Fruit fly (Drosophila melanogaster) whole organism, wandering third instar larva: ENCODE results near the gene Brf.

Experiments used
- Abd-B ChIP-seq: fragments of >200 bp; optimal IDR thresholded peaks from 2 replicates; lab custom pipeline; 2017; ENCODE audit warnings: missing biosample characterization, missing genetic modification characterization
- CG32264 ChIP-seq: fragments of 200-800 bp; sonication (Bioruptor generic); optimal IDR thresholded peaks from 2 replicates; lab custom pipeline; 2016; ENCODE audit warnings: missing biosample characterization, missing genetic modification characterization
- CG9705 ChIP-seq: fragments of 200-800 bp; sonication (Bioruptor generic); optimal IDR thresholded peaks from 2 replicates; lab custom pipeline; 2018; ENCODE audit warnings: missing biosample characterization, mild to moderate bottlenecking, missing genetic modification characterization
- CrebA ChIP-seq: fragments of 200-800 bp; sonication (Bioruptor generic); optimal IDR thresholded peaks from 2 replicates; lab custom pipeline; 2016; ENCODE audit warnings: missing biosample characterization, mild to moderate bottlenecking, missing genetic modification characterization, borderline replicate concordance
- Dfd ChIP-seq: fragments of >200 bp; optimal IDR thresholded peaks from 2 replicates; lab custom pipeline; 2017; ENCODE audit warnings: missing biosample characterization, missing genetic modification characterization
- Dif ChIP-seq: fragments of 200-275, 200-300 bp; sonication (Bioruptor generic); optimal IDR thresholded peaks from 2 replicates; lab custom pipeline; 2018; ENCODE audit warnings: missing biosample characterization, missing genetic modification characterization; ENCODE audit not compliant: partially characterized antibody
- GATAd ChIP-seq: sonication (Bioruptor generic); optimal IDR thresholded peaks from 2 replicates; lab custom pipeline; 2016; ENCODE audit warnings: missing biosample characterization, missing genetic modification characterization
- HLH106 ChIP-seq: fragments of 200-800 bp; optimal IDR thresholded peaks from 3 replicates; lab custom pipeline; 2019; ENCODE audit warnings: missing biosample characterization, mild to moderate bottlenecking, missing genetic modification characterization, moderate library complexity
- Hnf4 ChIP-seq: fragments of 200-800 bp; sonication (Bioruptor generic); optimal IDR thresholded peaks from 2 replicates; lab custom pipeline; 2016; ENCODE audit warnings: missing biosample characterization, mild to moderate bottlenecking, missing genetic modification characterization
- Hr78 ChIP-seq: fragments of >200 bp; optimal IDR thresholded peaks from 2 replicates; lab custom pipeline; 2017; ENCODE audit warnings: missing biosample characterization, missing genetic modification characterization
- Hr83 ChIP-seq: fragments of 200-300 bp; sonication (Bioruptor generic); optimal IDR thresholded peaks from 2 replicates; lab custom pipeline; 2016; ENCODE audit warnings: missing biosample characterization, mild to moderate bottlenecking, missing genetic modification characterization, moderate library complexity; ENCODE audit not compliant: poor library complexity, severe bottlenecking
- Jra ChIP-seq: sonication (Bioruptor generic); optimal IDR thresholded peaks from 2 replicates; lab custom pipeline; 2016; ENCODE audit warnings: missing biosample characterization, missing genetic modification characterization
- Mio ChIP-seq: sonication (Bioruptor generic); optimal IDR thresholded peaks from 2 replicates; lab custom pipeline; 2016; ENCODE audit warnings: missing biosample characterization, missing genetic modification characterization
- Myc ChIP-seq: fragments of >200 bp; optimal IDR thresholded peaks from 2 replicates; lab custom pipeline; 2017
- N ChIP-seq: fragments of >200 bp; optimal IDR thresholded peaks from 2 replicates; lab custom pipeline; 2018; ENCODE audit warnings: missing biosample characterization, missing external identifiers, missing genetic modification characterization
- OdsH ChIP-seq: fragments of 200-800 bp; sonication (Bioruptor generic); optimal IDR thresholded peaks from 2 replicates; lab custom pipeline; 2016; ENCODE audit warnings: missing biosample characterization, mild to moderate bottlenecking, missing genetic modification characterization
- Rel ChIP-seq, 2 experiments: fragments of 200-800 bp; sonication (Bioruptor generic) in 1 of 2; optimal IDR thresholded peaks; 2 replicates in 1 of 2; 3 replicates in 1 of 2; lab custom pipeline; 2016 to 2019; ENCODE audit warnings: mild to moderate bottlenecking in 2 of 2, missing biosample characterization in 2 of 2, missing genetic modification characterization in 2 of 2, moderate library complexity in 1 of 2
- Sp1 ChIP-seq: fragments of 200-800 bp; sonication (Bioruptor generic); optimal IDR thresholded peaks from 3 replicates; lab custom pipeline; 2019; ENCODE audit warnings: missing biosample characterization, mild to moderate bottlenecking, missing genetic modification characterization, moderate library complexity
- Vsx2 ChIP-seq: fragments of 200-300, 225-300 bp; sonication (Bioruptor generic); optimal IDR thresholded peaks from 2 replicates; lab custom pipeline; 2018; ENCODE audit warnings: missing biosample characterization, missing genetic modification characterization; ENCODE audit not compliant: partially characterized antibody
- br ChIP-seq: fragments of 200-800 bp; sonication (Bioruptor generic); optimal IDR thresholded peaks from 2 replicates; lab custom pipeline; 2016; ENCODE audit warnings: missing biosample characterization, missing genetic modification characterization
- brk ChIP-seq: fragments of 200-800 bp; sonication (Bioruptor generic); optimal IDR thresholded peaks from 2 replicates; lab custom pipeline; 2016; ENCODE audit warnings: missing biosample characterization, mild to moderate bottlenecking, missing genetic modification characterization
- dl ChIP-seq, 2 experiments: fragments of 175-275, 200-275 bp in 1 of 2; fragments of 200-275 bp in 1 of 2; sonication (Bioruptor generic); optimal IDR thresholded peaks; lab custom pipeline; 2018; ENCODE audit warnings: mild to moderate bottlenecking in 2 of 2, missing biosample characterization in 2 of 2, missing genetic modification characterization in 2 of 2, moderate library complexity in 2 of 2; ENCODE audit not compliant: partially characterized antibody in 2 of 2, insufficient read depth in 1 of 2
- dmrt93B ChIP-seq: fragments of 200-800 bp; sonication (Bioruptor generic); optimal IDR thresholded peaks from 2 replicates; lab custom pipeline; 2018; ENCODE audit warnings: missing biosample characterization, mild to moderate bottlenecking, missing genetic modification characterization
- dsf ChIP-seq: sonication (Bioruptor generic); optimal IDR thresholded peaks from 2 replicates; lab custom pipeline; 2016; ENCODE audit warnings: missing biosample characterization, missing genetic modification characterization, borderline replicate concordance
- ey ChIP-seq: fragments of 200-800 bp; sonication (Bioruptor generic); optimal IDR thresholded peaks from 2 replicates; lab custom pipeline; 2016; ENCODE audit warnings: missing biosample characterization, missing genetic modification characterization
- foxo ChIP-seq, 2 experiments: fragments of 200-800 bp; sonication (Bioruptor generic); optimal IDR thresholded peaks; 2 replicates in 1 of 2; 3 replicates in 1 of 2; lab custom pipeline; 2016 to 2017; ENCODE audit warnings: missing biosample characterization in 2 of 2, missing genetic modification characterization in 2 of 2
- fru ChIP-seq: fragments of 200-800 bp; sonication (Bioruptor generic); optimal IDR thresholded peaks from 3 replicates; lab custom pipeline; 2016; ENCODE audit warnings: missing biosample characterization, mild to moderate bottlenecking, missing genetic modification characterization
- h ChIP-seq: fragments of 200-800 bp; sonication (Bioruptor generic); optimal IDR thresholded peaks from 3 replicates; lab custom pipeline; 2016; ENCODE audit warnings: missing biosample characterization, mild to moderate bottlenecking, missing genetic modification characterization
- jim ChIP-seq: fragments of 175-275, 200-325 bp; sonication (Bioruptor generic); optimal IDR thresholded peaks from 2 replicates; lab custom pipeline; 2016; ENCODE audit warnings: missing biosample characterization, mild to moderate bottlenecking, missing genetic modification characterization
- lola ChIP-seq: fragments of >200 bp; optimal IDR thresholded peaks from 2 replicates; lab custom pipeline; 2017; ENCODE audit warnings: missing biosample characterization, missing genetic modification characterization
- pan ChIP-seq: fragments of >200 bp; optimal IDR thresholded peaks from 2 replicates; lab custom pipeline; 2017
- psq ChIP-seq: fragments of 200-800 bp; sonication (Bioruptor generic); optimal IDR thresholded peaks from 3 replicates; lab custom pipeline; 2017; ENCODE audit warnings: missing biosample characterization, mild to moderate bottlenecking, missing genetic modification characterization, moderate library complexity
- rgr ChIP-seq: fragments of 200-800 bp; sonication (Bioruptor generic); optimal IDR thresholded peaks from 3 replicates; lab custom pipeline; 2016; ENCODE audit warnings: missing biosample characterization, mild to moderate bottlenecking, missing genetic modification characterization
- sage ChIP-seq: fragments of 200-800 bp; sonication (Bioruptor generic); optimal IDR thresholded peaks from 2 replicates; lab custom pipeline; 2016; ENCODE audit warnings: missing biosample characterization, mild to moderate bottlenecking, missing genetic modification characterization
- sv ChIP-seq: fragments of 200-800 bp; sonication (Bioruptor generic); optimal IDR thresholded peaks from 3 replicates; lab custom pipeline; 2016; ENCODE audit warnings: missing biosample characterization, missing genetic modification characterization
- tai ChIP-seq: sonication (Bioruptor generic); optimal IDR thresholded peaks from 2 replicates; lab custom pipeline; 2016; ENCODE audit warnings: missing biosample characterization, missing genetic modification characterization
- usp ChIP-seq: fragments of >200 bp; optimal IDR thresholded peaks from 2 replicates; lab custom pipeline; 2017; ENCODE audit warnings: missing biosample characterization, missing genetic modification characterization
- woc ChIP-seq: sonication (Bioruptor generic); optimal IDR thresholded peaks from 2 replicates; lab custom pipeline; 2016; ENCODE audit warnings: missing biosample characterization, mild to moderate bottlenecking, missing genetic modification characterization

Brf gene

dm6 chr3R:17391313-17391845, at the start of gene Brf, which contains the start of gene sds22:
Gene Brf, minus strand, starts transcription at chr3R:17391337.
Gene sds22, plus strand, starts transcription at chr3R:17391594.
- TF ChIP-seq Vsx2 (GFP tag; lab: Kevin White, UChicago) = no peak
- TF ChIP-seq CrebA = no peak
- peak; percentile 8 for TF ChIP-seq jim (GFP tag; lab: Kevin White, UChicago)
- peak; percentile 94 for TF ChIP-seq Jra (GFP tag; lab: Kevin White, UChicago)
- no peak for TF ChIP-seq Hr78
- no peak for TF ChIP-seq usp (GFP tag; lab: Kevin White, UChicago)
- TF ChIP-seq h (GFP tag; lab: Kevin White, UChicago) = peak; percentile 97
- TF ChIP-seq sv = peak; percentile 97
- TF ChIP-seq dmrt93B = peak; percentile 93
- peak; percentile 47 for TF ChIP-seq Myc (lab: Kevin White, UChicago)
- TF ChIP-seq Dif (GFP tag; lab: Kevin White, UChicago) = no peak
- TF ChIP-seq tai (GFP tag; lab: Kevin White, UChicago) = peak; percentile 97
- TF ChIP-seq Dfd (GFP tag; lab: Kevin White, UChicago) = peak; percentile 79
- TF ChIP-seq Sp1 = peak; percentile 95
- TF ChIP-seq br (GFP tag; lab: Kevin White, UChicago) = peak; percentile 95
- peak; percentile 93 for TF ChIP-seq GATAd
- peak; percentile 95 for TF ChIP-seq OdsH
- TF ChIP-seq Hr83 (GFP tag; lab: Kevin White, UChicago) = peak; percentile 60
- peak; percentile 91 for TF ChIP-seq dsf (GFP tag; lab: Kevin White, UChicago)
- peak; percentile 97 for TF ChIP-seq rgr (GFP tag; lab: Kevin White, UChicago)
- peak; percentile 94 for TF ChIP-seq psq (GFP tag; lab: Kevin White, UChicago)
- TF ChIP-seq woc (GFP tag; lab: Kevin White, UChicago) = peak; percentile 98
- TF ChIP-seq brk = peak; percentile 97
- peak; percentile 45 to 97 for TF ChIP-seq foxo (GFP tag; optimal IDR thresholded peaks at IDR 0.05; lab: Kevin White, UChicago)
- peak; percentile 97 for TF ChIP-seq HLH106 (tag; lab: Kevin White, UChicago)
- TF ChIP-seq fru (GFP tag; lab: Kevin White, UChicago) = peak; percentile 95
- no peak for TF ChIP-seq pan (lab: Kevin White, UChicago)
- peak; percentile 95 for TF ChIP-seq CG9705 (GFP tag; lab: Kevin White, UChicago)
- no peak for TF ChIP-seq N (GFP tag; lab: Kevin White, UChicago)
- no peak for TF ChIP-seq Abd-B
- peak; percentile 96 for TF ChIP-seq ey (GFP tag; lab: Kevin White, UChicago)
- TF ChIP-seq sage (GFP tag; lab: Kevin White, UChicago) = peak; percentile 89
- peak; percentile 97 for TF ChIP-seq Hnf4 (GFP tag; lab: Kevin White, UChicago)
- TF ChIP-seq CG32264 (GFP tag; lab: Kevin White, UChicago) = peak; percentile 92
- peak; percentile 18 for TF ChIP-seq Rel (GFP tag; optimal IDR thresholded peaks at IDR 0.05; lab: Kevin White, UChicago)
- peak; percentile 79 for TF ChIP-seq Rel (tag; optimal IDR thresholded peaks at IDR 0.05; lab: Kevin White, UChicago)
- TF ChIP-seq lola (GFP tag; lab: Kevin White, UChicago) = no peak
- TF ChIP-seq Mio (GFP tag; lab: Kevin White, UChicago) = peak; percentile 76
- TF ChIP-seq dl (GFP tag; optimal IDR thresholded peaks at IDR 0.05; lab: Kevin White, UChicago; ENCODE audit: insufficient read depth in 1 of 2, partially characterized antibody in 2 of 2) = no peak
- TF ChIP-seq, all 38 proteins: peak for 28

dm6 chr3R:17440628-17441027, 49.5 kb upstream of the Brf start, which contains the start of gene CG14331:
Gene CG14331, minus strand, starts transcription at chr3R:17440728.
- TF ChIP-seq usp (GFP tag; lab: Kevin White, UChicago) (no peak), dl (GFP tag; optimal IDR thresholded peaks at IDR 0.05; lab: Kevin White, UChicago; ENCODE audit: insufficient read depth in 1 of 2, partially characterized antibody in 2 of 2) (no peak)
